Fruit fly (Drosophila melanogaster) S2 (cell line): Measurements from ENCODE around the gene He.

Experiments
- CG8478 ChIP-seq: fragments of >200 bp; optimal IDR thresholded peaks from 2 replicates; lab custom pipeline; 2018
- CTCF ChIP-seq, 2 experiments: fragments of >200 bp; optimal IDR thresholded peaks; 2 replicates each; lab custom pipeline; 2018

Gene He

DNA sequence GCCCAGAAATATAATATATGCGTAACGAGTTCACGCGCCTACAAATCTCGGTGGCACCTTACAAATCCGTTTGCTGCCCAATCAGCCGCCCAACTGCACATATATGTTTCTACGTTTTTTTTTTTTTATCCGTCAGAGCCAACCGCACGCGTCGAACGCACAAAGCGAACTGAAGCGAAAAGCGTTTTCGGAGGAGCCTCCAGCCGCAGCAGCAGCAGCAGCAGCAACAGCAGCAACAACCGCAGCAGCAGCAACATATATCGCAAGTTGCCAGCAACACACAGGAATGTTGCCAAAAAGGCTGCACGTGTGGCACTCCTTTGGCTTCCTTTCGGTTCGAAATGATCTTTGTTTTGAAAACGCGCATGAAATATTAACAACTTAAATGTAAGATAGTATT lies 28.3 kb upstream of the He start, which contains the start of gene rk:
Gene rk (minus strand): TSS at position 171 of the 400 bp plus-strand sequence.
- TF ChIP-seq CTCF (optimal IDR thresholded peaks at IDR 0.05; lab: Kevin White, UChicago): no peak
- TF ChIP-seq CG8478 (lab: Kevin White, UChicago): no peak

DNA sequence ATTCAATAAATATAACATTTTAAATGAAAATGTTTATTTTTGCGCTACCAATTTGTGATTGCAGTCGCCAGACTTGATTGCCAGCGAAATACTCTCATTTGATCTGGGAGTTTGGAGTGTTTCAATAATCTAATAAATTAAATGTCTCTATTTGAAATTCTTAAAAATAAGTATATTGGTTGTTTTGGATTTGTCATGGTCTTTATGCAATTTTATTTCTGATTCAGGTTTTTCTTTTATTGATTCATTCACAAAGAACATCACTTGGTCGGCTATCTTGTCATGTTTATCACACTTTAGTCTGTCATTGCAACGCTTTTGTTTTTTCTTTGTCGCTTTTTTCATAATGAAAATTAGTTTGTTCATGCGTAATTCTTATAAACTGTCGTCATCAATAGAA lies 26.2 kb upstream of the He start:
- TF ChIP-seq CTCF (optimal IDR thresholded peaks at IDR 0.05; lab: Kevin White, UChicago) (no peak), CG8478 (lab: Kevin White, UChicago) (no peak)

DNA sequence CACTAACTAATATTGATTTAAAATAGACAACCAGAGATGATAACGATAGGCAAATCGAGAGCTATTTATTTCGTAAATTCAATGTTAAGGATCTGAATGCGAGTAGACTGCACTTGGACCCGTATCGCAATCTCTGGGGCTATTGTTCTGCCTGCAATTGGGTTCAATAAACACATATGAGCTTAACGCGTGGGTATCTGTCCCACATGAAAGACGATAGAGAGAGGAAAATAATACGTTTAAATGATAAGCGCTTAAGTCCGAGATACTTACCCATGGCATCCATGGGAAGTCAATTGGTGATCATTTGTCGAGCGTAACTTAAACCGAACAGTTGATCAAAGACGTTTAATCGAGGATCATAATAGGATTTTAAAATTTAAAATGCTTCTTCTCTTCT lies 7.1 kb upstream of the He start, which contains the start of gene NimC2:
Gene NimC2 (plus strand): TSS at position 301 of the 400 bp plus-strand sequence.
- TF ChIP-seq CTCF (optimal IDR thresholded peaks at IDR 0.05; lab: Kevin White, UChicago) (no peak), CG8478 (lab: Kevin White, UChicago) (no peak)

DNA sequence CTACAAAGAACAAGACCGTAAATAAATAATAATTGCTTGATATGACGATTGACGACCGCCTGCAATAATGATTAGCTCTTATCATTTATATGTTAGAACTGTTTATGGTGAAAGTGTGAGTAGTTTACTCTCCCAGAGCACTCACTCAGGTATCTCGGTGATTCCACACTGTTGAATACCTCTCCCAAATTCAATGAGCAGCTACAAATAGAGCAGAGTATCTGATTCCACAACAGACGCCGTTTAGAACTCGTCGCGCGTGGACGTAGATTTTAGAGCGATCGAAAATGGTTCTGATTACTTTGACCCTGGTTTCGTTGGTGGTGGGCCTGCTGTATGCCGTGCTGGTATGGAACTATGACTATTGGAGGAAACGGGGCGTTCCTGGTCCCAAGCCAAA lies 4.3 kb upstream of the He start, which contains the start of gene Cyp28a5:
Gene Cyp28a5 (plus strand): TSS at position 230 of the 400 bp plus-strand sequence.
- TF ChIP-seq CTCF (optimal IDR thresholded peaks at IDR 0.05; lab: Kevin White, UChicago) (no peak), CG8478 (lab: Kevin White, UChicago) (no peak)

DNA sequence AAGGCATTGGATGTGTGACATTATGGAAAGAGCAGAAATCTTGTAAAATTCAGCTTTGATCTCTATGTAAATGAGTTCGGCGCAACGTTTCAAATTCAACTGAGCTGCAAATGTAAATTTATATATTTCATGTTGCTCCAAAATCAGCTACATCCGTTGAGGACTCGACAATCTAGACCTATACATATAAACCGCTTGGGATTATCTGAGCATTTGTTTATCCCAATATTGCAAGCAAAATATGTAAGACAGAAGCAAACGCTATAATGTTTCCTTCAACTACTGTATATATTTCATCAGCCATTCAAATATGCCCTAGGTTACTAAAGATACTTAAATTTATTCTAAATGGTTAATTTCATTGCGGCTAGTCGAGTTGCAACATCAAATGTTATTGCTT lies 3.9 kb upstream of the He start, which contains the start of gene NimC1:
Gene NimC1 (minus strand): TSS at position 101 of the 400 bp plus-strand sequence.
- no peak for TF ChIP-seq CG8478 (lab: Kevin White, UChicago)

DNA sequence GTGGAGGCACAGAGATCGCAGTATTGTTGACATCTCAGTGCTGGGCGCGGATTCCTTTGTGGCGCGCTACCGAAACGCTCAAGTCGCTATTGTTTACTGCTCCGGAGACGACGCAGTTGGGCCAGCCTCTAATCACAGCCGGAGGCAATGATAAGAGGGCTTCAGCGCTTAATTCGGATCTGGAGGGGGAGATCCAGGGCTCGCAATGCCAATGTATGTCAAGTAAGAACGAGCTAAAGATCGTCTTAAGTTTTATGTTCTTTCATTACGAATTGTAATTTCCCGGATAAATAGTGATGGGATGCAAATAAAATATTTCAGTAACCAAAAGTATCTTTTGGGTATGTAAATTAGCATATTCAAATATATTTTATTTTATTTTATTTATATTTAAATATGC lies 2.9 kb downstream of the He start, which contains the start of the genes NimB4 and NimB5:
Gene NimB4 (minus strand): TSS at position 101 of the 400 bp plus-strand sequence.
Gene NimB5 (plus strand): TSS at position 302 of the 400 bp plus-strand sequence.
- TF ChIP-seq CTCF (optimal IDR thresholded peaks at IDR 0.05; lab: Kevin White, UChicago): no peak
- no peak for TF ChIP-seq CG8478 (lab: Kevin White, UChicago)

DNA sequence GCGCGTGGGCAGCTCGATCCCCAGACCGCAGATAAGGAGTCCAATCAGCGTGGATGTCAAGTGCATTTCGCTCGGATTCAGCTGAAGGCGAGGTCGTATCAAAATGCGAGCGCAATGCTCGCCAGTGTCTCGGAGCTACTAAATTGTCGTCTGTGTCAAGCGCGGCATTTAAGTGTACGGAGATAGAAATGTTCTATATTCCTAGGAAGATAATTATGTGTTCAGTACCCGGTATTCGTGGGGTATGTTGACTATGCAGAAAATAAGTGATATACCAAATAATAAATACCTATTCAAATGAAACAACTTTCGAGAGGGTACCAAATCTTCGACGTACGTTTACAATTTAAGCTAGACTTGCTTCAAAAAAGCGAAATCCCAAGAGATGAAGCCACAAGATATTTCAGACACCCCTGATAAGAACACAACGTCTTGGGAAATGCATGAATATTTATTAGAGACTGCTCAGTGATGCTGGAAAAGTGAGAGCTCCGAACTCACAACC lies 4.8 kb downstream of the He start, which contains the start of gene NimB3:
Gene NimB3 (minus strand): TSS at position 140 of the 505 bp plus-strand sequence.
- TF ChIP-seq CG8478 (lab: Kevin White, UChicago): no peak
- TF ChIP-seq CTCF (optimal IDR thresholded peaks at IDR 0.05; lab: Kevin White, UChicago): no peak

DNA sequence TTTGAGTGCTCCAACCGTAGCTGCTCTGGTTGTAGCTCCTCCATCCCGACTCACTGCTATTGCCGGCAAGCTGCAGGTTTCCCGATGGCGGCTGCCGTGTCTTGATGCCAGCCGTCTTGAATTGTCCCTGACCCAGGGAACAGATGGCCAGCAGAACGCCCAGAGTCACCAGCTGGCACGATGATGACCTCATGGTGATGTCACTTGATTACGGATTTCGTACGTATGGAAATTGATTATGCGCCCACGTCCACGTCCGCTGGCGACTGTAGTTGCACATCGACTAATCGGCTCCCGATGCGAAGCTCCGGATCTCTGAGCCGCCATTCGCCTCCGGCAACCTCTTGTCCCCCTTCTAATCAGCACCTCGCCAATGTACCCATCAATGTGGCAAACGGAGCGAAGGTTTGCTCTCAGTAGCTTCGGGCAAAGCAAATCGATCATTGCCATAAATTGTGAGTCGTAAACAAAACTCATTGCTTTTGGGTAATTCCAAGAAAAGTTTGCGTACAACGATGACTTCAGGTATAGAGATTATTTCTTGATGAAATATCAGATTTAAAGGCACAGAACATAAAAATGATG lies 5.9 kb downstream of the He start, which contains the start of gene NimB2:
Gene NimB2 (minus strand): TSS at position 287 of the 585 bp plus-strand sequence.
- no peak for TF ChIP-seq CG8478 (lab: Kevin White, UChicago)
- no peak for TF ChIP-seq CTCF (optimal IDR thresholded peaks at IDR 0.05; lab: Kevin White, UChicago)

DNA sequence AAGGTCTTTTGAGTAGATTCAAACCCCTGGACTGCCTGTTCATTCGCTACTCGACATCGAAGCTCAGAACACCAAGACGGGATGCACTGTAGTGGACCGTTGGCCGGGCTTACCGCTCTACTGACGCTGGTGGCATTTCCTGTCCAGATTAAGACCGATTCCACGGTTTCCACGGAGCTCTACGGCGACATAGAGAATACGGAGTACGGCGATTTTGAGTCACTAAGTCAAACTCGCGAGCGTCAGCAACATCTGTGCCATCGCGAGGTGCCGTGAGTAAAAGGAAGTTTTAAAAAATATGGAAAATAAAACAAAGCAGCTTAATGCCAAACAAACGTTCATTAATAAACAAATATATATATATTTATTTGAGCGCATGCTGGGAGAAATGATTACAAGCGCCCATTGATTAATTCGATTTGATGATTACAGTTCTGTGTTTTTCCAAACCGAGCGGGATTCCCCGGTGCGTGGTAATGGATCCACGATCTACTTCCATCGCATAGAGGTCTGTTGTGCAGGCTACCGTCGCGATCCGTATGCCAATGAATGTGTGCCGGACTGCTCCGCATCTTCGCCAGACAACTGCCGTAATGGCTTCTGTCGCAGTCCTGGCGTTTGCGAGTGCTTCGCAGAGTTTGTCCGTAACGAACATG lies 9.2 kb downstream of the He start, which contains the start of gene NimB1:
Gene NimB1 (plus strand): TSS at position 41 of the 656 bp plus-strand sequence.
- TF ChIP-seq CTCF (optimal IDR thresholded peaks at IDR 0.05; lab: Kevin White, UChicago) (no peak), CG8478 (lab: Kevin White, UChicago) (no peak)

DNA sequence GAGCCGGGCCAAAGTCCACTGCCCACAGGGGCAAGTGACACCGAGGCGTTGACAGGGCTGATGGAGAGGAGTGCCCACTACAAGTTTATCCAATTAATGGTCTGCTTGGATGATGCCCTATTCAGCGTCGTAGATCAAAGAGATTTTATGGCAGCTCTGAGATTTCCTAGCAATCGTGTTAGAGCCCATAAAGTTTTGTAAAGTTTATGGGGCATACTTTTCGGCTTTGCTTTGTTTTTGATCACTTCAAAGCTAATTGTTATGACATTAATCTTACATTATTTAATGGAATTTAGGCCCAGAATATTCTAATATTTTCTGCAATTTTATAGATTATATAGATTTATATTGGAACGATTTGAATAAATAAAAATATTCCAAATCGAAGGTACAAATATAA lies 12.3 kb downstream of the He start:
- TF ChIP-seq CTCF (optimal IDR thresholded peaks at IDR 0.05; lab: Kevin White, UChicago) (no peak), CG8478 (lab: Kevin White, UChicago) (no peak)

DNA sequence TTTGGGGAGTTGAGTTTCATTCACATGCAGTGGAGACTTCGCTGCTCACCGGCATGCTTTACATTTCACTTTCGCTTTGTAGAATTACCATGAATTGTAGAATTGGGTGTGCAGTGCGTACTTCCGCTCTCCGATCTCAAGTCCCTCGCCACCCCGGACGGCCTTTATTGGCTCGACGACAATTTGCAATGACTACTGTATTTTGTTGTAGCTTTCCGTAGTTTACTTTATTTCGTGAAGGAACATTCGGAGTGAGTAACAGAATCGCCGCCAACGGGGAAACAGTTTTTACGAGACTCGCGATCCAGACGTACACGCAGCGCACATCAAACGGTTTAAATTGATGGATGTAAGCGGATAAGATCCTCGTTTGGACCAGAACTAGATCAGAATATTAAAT lies 15.5 kb downstream of the He start, which contains the start of gene NimA:
Gene NimA (plus strand): TSS at position 301 of the 400 bp plus-strand sequence.
- no peak for TF ChIP-seq CG8478 (lab: Kevin White, UChicago)
- TF ChIP-seq CTCF (optimal IDR thresholded peaks at IDR 0.05; lab: Kevin White, UChicago): no peak

DNA sequence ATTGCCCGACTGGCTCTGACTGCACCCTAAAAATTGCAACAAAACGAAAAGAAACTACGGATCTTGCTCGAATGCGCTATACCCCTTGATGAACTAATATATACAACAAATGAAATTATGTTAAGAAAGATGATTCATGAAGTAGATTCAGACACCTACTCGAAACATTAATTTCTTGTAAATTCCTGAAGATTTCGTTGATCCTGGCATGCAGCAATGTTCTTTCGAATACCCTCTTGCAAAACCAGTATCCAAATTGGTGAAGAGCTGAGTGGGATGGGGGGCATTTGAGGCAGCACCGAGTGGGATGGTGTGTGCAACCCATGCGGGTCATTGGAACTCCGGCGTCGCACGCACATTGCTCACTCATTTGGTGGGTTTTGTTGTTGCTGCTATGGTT lies 17.0 kb downstream of the He start:
- TF ChIP-seq CG8478 (lab: Kevin White, UChicago) (no peak), CTCF (optimal IDR thresholded peaks at IDR 0.05; lab: Kevin White, UChicago) (no peak)

DNA sequence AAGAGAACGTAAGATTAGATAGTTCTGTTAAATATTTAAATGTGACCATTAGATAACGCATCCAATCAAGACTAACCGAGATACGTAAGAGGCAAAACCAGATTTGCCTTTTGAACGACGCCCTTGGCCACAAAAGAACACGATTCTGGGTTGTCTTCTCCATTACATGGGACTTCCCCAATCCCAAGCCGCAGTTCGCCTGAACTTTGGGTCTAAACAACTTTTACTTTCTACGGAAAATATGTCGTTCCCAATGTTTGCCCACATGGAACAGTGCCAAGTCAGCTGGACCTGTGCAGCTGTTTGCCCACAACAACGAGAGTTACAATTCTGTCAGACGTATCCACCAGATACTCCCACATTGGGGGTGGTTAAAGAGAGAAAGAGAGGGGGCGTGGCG lies 23.0 kb downstream of the He start:
- no peak for TF ChIP-seq CTCF (optimal IDR thresholded peaks at IDR 0.05; lab: Kevin White, UChicago)
- no peak for TF ChIP-seq CG8478 (lab: Kevin White, UChicago)

DNA sequence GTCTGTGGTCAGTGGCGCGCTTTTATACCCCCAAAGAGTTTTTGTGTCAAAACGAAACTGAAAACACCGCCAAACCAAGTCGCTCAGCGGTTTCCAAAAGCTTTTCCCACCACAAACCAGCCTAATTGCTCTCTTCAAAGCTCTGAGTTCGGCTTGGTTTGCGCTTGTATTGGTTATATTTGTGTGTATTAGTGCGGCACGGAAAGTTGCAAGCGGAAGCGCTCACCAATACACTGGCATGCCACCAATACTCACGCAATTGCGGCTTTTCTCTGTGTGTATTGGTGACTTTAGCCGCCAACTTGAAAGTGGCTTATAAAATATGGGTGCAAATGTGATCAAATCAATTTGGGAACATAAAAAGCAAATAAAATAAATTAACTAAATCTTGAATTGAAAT lies 25.3 kb downstream of the He start, which contains the start of gene Vajk3:
Gene Vajk3 (minus strand): TSS at position 1 of the 400 bp plus-strand sequence.
- no peak for TF ChIP-seq CTCF (optimal IDR thresholded peaks at IDR 0.05; lab: Kevin White, UChicago)
- no peak for TF ChIP-seq CG8478 (lab: Kevin White, UChicago)
